Worm (Caenorhabditis elegans): Measurements from ENCODE around the gene chtl-1.

ce11 chrX:5397300-5397699 lies 33.2 kb upstream of the chtl-1 start, which contains the start of gene C03F11.2:
- no peak for TF ChIP-seq ztf-11 (tag; optimal IDR thresholded peaks at IDR 0.05)
- no peak for TF ChIP-seq hlh-17 (GFP tag; optimal IDR thresholded peaks at IDR 0.05; ENCODE audit: borderline replicate concordance)
- no peak for TF ChIP-seq egl-13 (tag; optimal IDR thresholded peaks at IDR 0.05)
- TF ChIP-seq nhr-77 (tag; optimal IDR thresholded peaks at IDR 0.05) = no peak
- TF ChIP-seq fkh-10 (GFP tag; optimal IDR thresholded peaks at IDR 0.05) = no peak
- TF ChIP-seq nhr-12 (tag; optimal IDR thresholded peaks at IDR 0.05) = no peak
